Fruit fly (Drosophila melanogaster) whole organism, embryonic: ENCODE data around the gene CG18233.

Source experiments
- CG8765 ChIP-seq: fragments of 200-800 bp; sonication (Bioruptor generic); IDR thresholded peaks from 2 replicates; pipeline ENCODE4 v1.3.6; 2022; ENCODE audit warnings: missing biosample characterization, missing genetic modification characterization
- CG9215 ChIP-seq: fragments of 200-800 bp; sonication (Bioruptor generic); IDR thresholded peaks from 2 replicates; pipeline ENCODE4 v1.3.6; 2022; ENCODE audit warnings: missing biosample characterization, missing genetic modification characterization
- tap ChIP-seq: fragments of 200-800 bp; optimal IDR thresholded peaks from 3 replicates; lab custom pipeline; 2019; ENCODE audit warnings: missing biosample characterization, mild to moderate bottlenecking, missing genetic modification characterization, moderate library complexity

dm6 chr3L:18605172-18605571, at the start of gene CG18233:
- TF ChIP-seq CG8765: no peak
- no peak for TF ChIP-seq tap (tag; lab: Kevin White, UChicago)
- TF ChIP-seq CG9215 (GFP tag; lab: Robert Waterston, UW): no peak
